Fruit fly (Drosophila melanogaster): ENCODE results near the gene GV1.

GV1 gene

dm6 chr3L:1802802-1803201 is 7.6 kb upstream of the GV1 start, which contains the start of the genes JTBR and CG42676 (continued):
- TF ChIP-seq HmgZ (tag; optimal IDR thresholded peaks at IDR 0.05) (peak; percentile 28), amos (GFP tag; IDR thresholded peaks at IDR 0.05; ENCODE audit: partially characterized antibody) (peak; percentile 42; the same call in 1 of the 2 replicates), inv (GFP tag; IDR thresholded peaks at IDR 0.05; ENCODE audit: partially characterized antibody) (peak; percentile 53; the same call in 1 of the 2 replicates), ara (GFP tag; IDR thresholded peaks at IDR 0.05) (no peak), CG12155 (GFP tag; optimal IDR thresholded peaks at IDR 0.05) (no peak), CG8290 (GFP tag; optimal IDR thresholded peaks at IDR 0.05) (peak; percentile 42), CG8290 (tag; optimal IDR thresholded peaks at IDR 0.05) (no peak), Ets97D (GFP tag; optimal IDR thresholded peaks at IDR 0.05) (peak; percentile 31), CG3995 (GFP tag; optimal IDR thresholded peaks at IDR 0.05) (peak; percentile 2), CG30403 (GFP tag; optimal IDR thresholded peaks at IDR 0.05) (peak; percentile 8), sim (GFP tag; IDR thresholded peaks at IDR 0.05) (no peak), CG13624 (GFP tag; optimal IDR thresholded peaks at IDR 0.05) (peak; percentile 1), CG10959 (GFP tag; IDR thresholded peaks at IDR 0.05) (no peak), Scr (GFP tag; IDR thresholded peaks at IDR 0.05; ENCODE audit: partially characterized antibody) (peak; percentile 52), CG11723 (GFP tag; optimal IDR thresholded peaks at IDR 0.05) (no peak), row (GFP tag; IDR thresholded peaks at IDR 0.05) (peak; percentile 87), CG10274 (GFP tag; optimal IDR thresholded peaks at IDR 0.05) (no peak), dpn (GFP tag; optimal IDR thresholded peaks at IDR 0.05) (peak in 1 of 2 experiments; percentile 30), bab2 (GFP tag; optimal IDR thresholded peaks at IDR 0.05) (no peak), CG30020 (tag; optimal IDR thresholded peaks at IDR 0.05) (peak; percentile 25), HLH54F (GFP tag; optimal IDR thresholded peaks at IDR 0.05) (no peak), Hsf (GFP tag; optimal IDR thresholded peaks at IDR 0.05) (peak; percentile 5), Fer1 (GFP tag; optimal IDR thresholded peaks at IDR 0.05) (peak; percentile 35), Dll (GFP tag; IDR thresholded peaks at IDR 0.05; ENCODE audit: partially characterized antibody) (peak; percentile 39; the same call in 1 of the 4 replicates), Abd-B (GFP tag; optimal IDR thresholded peaks at IDR 0.05) (peak; percentile 42), CG13287 (GFP tag; IDR thresholded peaks at IDR 0.05; ENCODE audit: partially characterized antibody) (peak; percentile 73), zf30C (GFP tag; optimal IDR thresholded peaks at IDR 0.05) (no peak), vvl (GFP tag; IDR thresholded peaks at IDR 0.05) (no peak), crp (GFP tag; optimal IDR thresholded peaks at IDR 0.05) (peak in 1 of 2 experiments; percentile 52), CoRest (tag; optimal IDR thresholded peaks at IDR 0.05) (peak; percentile 42), Elba2 (GFP tag; optimal IDR thresholded peaks at IDR 0.05) (peak; percentile 57), CG31388 (GFP tag; optimal IDR thresholded peaks at IDR 0.05) (no peak), CG15696 (tag; optimal IDR thresholded peaks at IDR 0.05) (peak; percentile 22), lola (GFP tag; optimal IDR thresholded peaks at IDR 0.05) (peak in 1 of 3 experiments; percentile 35), NK7.1 (GFP tag; optimal IDR thresholded peaks at IDR 0.05) (no peak), lilli (GFP tag; optimal IDR thresholded peaks at IDR 0.05) (peak; percentile 23), E2f2 (GFP tag; IDR thresholded peaks at IDR 0.05) (no peak), CG9437 (GFP tag; optimal IDR thresholded peaks at IDR 0.05) (peak; percentile 29), psq (GFP tag; optimal IDR thresholded peaks at IDR 0.05) (peak; percentile 99), Side (GFP tag; optimal IDR thresholded peaks at IDR 0.05) (peak; percentile 52), knrl (GFP tag; IDR thresholded peaks at IDR 0.05; ENCODE audit: partially characterized antibody) (peak; percentile 71), trem (tag; optimal IDR thresholded peaks at IDR 0.05) (peak; percentile 61), gro (GFP tag; optimal IDR thresholded peaks at IDR 0.05) (peak; percentile 20), yki (optimal IDR thresholded peaks at IDR 0.05) (no peak), nerfin-1 (tag; optimal IDR thresholded peaks at IDR 0.05) (peak; percentile 24), zen (tag; optimal IDR thresholded peaks at IDR 0.05) (peak; percentile 14), Max (GFP tag; optimal IDR thresholded peaks at IDR 0.05) (peak; percentile 33), slou (GFP tag; optimal IDR thresholded peaks at IDR 0.05) (no peak), CG34376 (GFP tag; optimal IDR thresholded peaks at IDR 0.05) (peak; percentile 29), CG8388 (GFP tag; optimal IDR thresholded peaks at IDR 0.05) (no peak), nmo (GFP tag; optimal IDR thresholded peaks at IDR 0.05) (peak; percentile 54)
